Worm (Caenorhabditis elegans): Measurements from ENCODE around the gene F54F2.14.

DNA sequence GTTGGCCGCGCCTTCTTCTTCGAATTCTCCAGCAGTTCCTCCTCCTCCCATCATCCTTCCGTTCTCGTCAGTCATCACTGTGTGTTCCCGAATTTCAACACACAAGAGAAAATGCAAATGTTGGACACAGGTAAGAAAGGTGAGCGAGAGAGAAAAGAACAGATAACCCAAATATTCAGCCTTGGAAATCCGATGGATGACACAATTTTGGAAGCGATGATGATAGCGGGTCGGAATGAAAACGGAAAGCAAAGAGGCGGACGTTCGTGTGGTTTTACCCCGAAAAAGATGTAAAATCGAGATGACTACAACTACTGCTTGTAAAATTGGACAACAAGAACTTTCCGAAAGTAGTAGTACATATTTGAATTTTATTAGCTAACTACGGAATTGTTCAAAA is 48.5 kb downstream of the F54F2.14 start:
- TF ChIP-seq dao-5 (tag; optimal IDR thresholded peaks at IDR 0.05) (no peak), W03F9.2 (tag; optimal IDR thresholded peaks at IDR 0.05) (no peak)
